Fruit fly (Drosophila melanogaster): ENCODE measurements around the gene CG15269.

The CG15269 gene

DNA sequence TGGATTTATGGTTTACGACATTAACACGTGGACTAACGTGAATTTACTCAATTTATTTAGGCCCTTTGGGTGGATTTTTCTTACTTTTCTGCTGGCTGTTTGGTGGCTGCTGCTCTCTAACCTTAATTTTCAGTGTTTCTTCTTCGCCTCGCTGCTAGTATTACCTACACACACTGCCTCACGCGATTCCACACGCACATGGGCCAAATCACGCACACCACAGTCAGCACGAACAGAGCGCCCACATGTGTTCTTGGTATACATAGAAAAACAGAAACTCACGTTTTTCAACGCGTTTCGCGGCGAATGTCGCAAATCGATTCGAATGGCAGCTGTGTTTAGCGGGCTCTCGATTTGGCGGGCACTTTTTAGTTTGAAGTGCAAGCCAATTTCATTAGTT is 41.4 kb upstream of the CG15269 start (continued):
- peak; percentile 74 for TF ChIP-seq phol (tag; optimal IDR thresholded peaks at IDR 0.05)
- TF ChIP-seq CG6791 (GFP tag; IDR thresholded peaks at IDR 0.05; ENCODE audit: partially characterized antibody): peak; percentile 81
- no peak for TF ChIP-seq CG18764 (GFP tag; optimal IDR thresholded peaks at IDR 0.05)
- TF ChIP-seq Atf-2 (GFP tag; optimal IDR thresholded peaks at IDR 0.05): no peak
- TF ChIP-seq stwl (tag; optimal IDR thresholded peaks at IDR 0.05): peak; percentile 82
- TF ChIP-seq NfI (GFP tag; optimal IDR thresholded peaks at IDR 0.05): peak; percentile 47
- peak; percentile 80 for TF ChIP-seq CG13894 (tag; optimal IDR thresholded peaks at IDR 0.05)
- TF ChIP-seq CG12299 (tag; optimal IDR thresholded peaks at IDR 0.05): no peak
- peak; percentile 40 for TF ChIP-seq CG7745 (tag; optimal IDR thresholded peaks at IDR 0.05)
- TF ChIP-seq pita (GFP tag; optimal IDR thresholded peaks at IDR 0.05): no peak
- peak; percentile 29 for TF ChIP-seq tap (tag; optimal IDR thresholded peaks at IDR 0.05)
- peak; percentile 91 for TF ChIP-seq Med (GFP tag)
- TF ChIP-seq Gug (GFP tag; IDR thresholded peaks at IDR 0.05): peak; percentile 14; the same call in 1 of the 4 replicates
- TF ChIP-seq D (optimal IDR thresholded peaks at IDR 0.05): no peak
- TF ChIP-seq D (GFP tag; optimal IDR thresholded peaks at IDR 0.05): no peak
- peak; percentile 82; the same call in 2 of the 3 replicates for TF ChIP-seq CG2199 (GFP tag; IDR thresholded peaks at IDR 0.05)
- TF ChIP-seq crol (GFP tag; IDR thresholded peaks at IDR 0.05): no peak
- no peak for TF ChIP-seq dan (GFP tag; IDR thresholded peaks at IDR 0.05)
- TF ChIP-seq jigr1 (GFP tag; IDR thresholded peaks at IDR 0.05): no peak
- peak; percentile 45 for TF ChIP-seq grau (tag; optimal IDR thresholded peaks at IDR 0.05)
- TF ChIP-seq CG17361 (GFP tag; IDR thresholded peaks at IDR 0.05): peak; percentile 50; the same call in 2 of the 3 replicates
- TF ChIP-seq ato (GFP tag; IDR thresholded peaks at IDR 0.05; ENCODE audit: partially characterized antibody): peak; percentile 78
- TF ChIP-seq yki (optimal IDR thresholded peaks at IDR 0.05): peak; percentile 79
- no peak for TF ChIP-seq CG12071 (GFP tag; optimal IDR thresholded peaks at IDR 0.05)
- TF ChIP-seq ab (GFP tag; optimal IDR thresholded peaks at IDR 0.05): no peak
- no peak for TF ChIP-seq Aef1 (GFP tag; IDR thresholded peaks at IDR 0.05)
- no peak for TF ChIP-seq CG2678 (tag; optimal IDR thresholded peaks at IDR 0.05)
- no peak for TF ChIP-seq ase (GFP tag; IDR thresholded peaks at IDR 0.05)
- TF ChIP-seq CG5953 (GFP tag; IDR thresholded peaks at IDR 0.05): no peak
- no peak for TF ChIP-seq CG14050 (GFP tag; IDR thresholded peaks at IDR 0.05)
- no peak for TF ChIP-seq lov (optimal IDR thresholded peaks at IDR 0.05)
- no peak for TF ChIP-seq lov (GFP tag; IDR thresholded peaks at IDR 0.05)
- TF ChIP-seq chn (GFP tag; optimal IDR thresholded peaks at IDR 0.05): peak; percentile 21
- peak; percentile 86 for TF ChIP-seq CG42726 (GFP tag; IDR thresholded peaks at IDR 0.05; ENCODE audit: partially characterized antibody)
- TF ChIP-seq seq (GFP tag; IDR thresholded peaks at IDR 0.05): no peak
- TF ChIP-seq dati (GFP tag; IDR thresholded peaks at IDR 0.05): no peak
- TF ChIP-seq CG2120 (GFP tag; optimal IDR thresholded peaks at IDR 0.05): peak; percentile 53
- no peak for TF ChIP-seq bowl (GFP tag; IDR thresholded peaks at IDR 0.05)
- TF ChIP-seq Dll (GFP tag; IDR thresholded peaks at IDR 0.05; ENCODE audit: partially characterized antibody): peak; percentile 85
- TF ChIP-seq CG13624 (GFP tag; optimal IDR thresholded peaks at IDR 0.05): peak; percentile 44
- no peak for TF ChIP-seq CG11560 (tag; IDR thresholded peaks at IDR 0.05)
- TF ChIP-seq vnd (GFP tag; IDR thresholded peaks at IDR 0.05; ENCODE audit: partially characterized antibody): peak; percentile 48; the same call in 2 of the 3 replicates
- no peak for TF ChIP-seq nom (GFP tag; optimal IDR thresholded peaks at IDR 0.05)
- TF ChIP-seq sob (GFP tag; IDR thresholded peaks at IDR 0.05): peak; percentile 61
- peak; percentile 53 for TF ChIP-seq CrebB (tag; optimal IDR thresholded peaks at IDR 0.05)
- peak; percentile 34 for TF ChIP-seq CG8290 (GFP tag; optimal IDR thresholded peaks at IDR 0.05)
- peak in 1 of 2 experiments; percentile 86 for TF ChIP-seq CG8290 (tag; optimal IDR thresholded peaks at IDR 0.05)
- TF ChIP-seq pum (GFP tag; optimal IDR thresholded peaks at IDR 0.05): peak; percentile 15
- TF ChIP-seq Fer2 (tag; optimal IDR thresholded peaks at IDR 0.05): no peak
- peak; percentile 63 for TF ChIP-seq CG9797 (GFP tag; optimal IDR thresholded peaks at IDR 0.05)
- TF ChIP-seq CG12104 (GFP tag; optimal IDR thresholded peaks at IDR 0.05): no peak
